Fruit fly (Drosophila melanogaster) whole organism, pupa: ENCODE measurements around the gene CG9331.

Source experiments
- CG10348 ChIP-seq: fragments of 200-800 bp; sonication (Bioruptor generic); IDR thresholded peaks from 2 replicates; pipeline ENCODE4 v1.3.6; 2022; ENCODE audit warnings: missing biosample characterization, missing genetic modification characterization
- CG14655 ChIP-seq: fragments of 200-800 bp; sonication (Bioruptor generic); optimal IDR thresholded peaks from 3 replicates; lab custom pipeline; 2017; ENCODE audit warnings: mild to moderate bottlenecking, missing biosample characterization, missing genetic modification reagents, missing genetic modification characterization
- CG15710 ChIP-seq: fragments of 200-800 bp; sonication (Bioruptor generic); optimal IDR thresholded peaks from 2 replicates; lab custom pipeline; 2018; ENCODE audit warnings: missing biosample characterization, mild to moderate bottlenecking, missing genetic modification characterization, moderate library complexity
- Pif1A ChIP-seq: fragments of 200-800 bp; sonication (Bioruptor generic); optimal IDR thresholded peaks from 3 replicates; lab custom pipeline; 2016; ENCODE audit warnings: missing biosample characterization, missing genetic modification characterization

DNA sequence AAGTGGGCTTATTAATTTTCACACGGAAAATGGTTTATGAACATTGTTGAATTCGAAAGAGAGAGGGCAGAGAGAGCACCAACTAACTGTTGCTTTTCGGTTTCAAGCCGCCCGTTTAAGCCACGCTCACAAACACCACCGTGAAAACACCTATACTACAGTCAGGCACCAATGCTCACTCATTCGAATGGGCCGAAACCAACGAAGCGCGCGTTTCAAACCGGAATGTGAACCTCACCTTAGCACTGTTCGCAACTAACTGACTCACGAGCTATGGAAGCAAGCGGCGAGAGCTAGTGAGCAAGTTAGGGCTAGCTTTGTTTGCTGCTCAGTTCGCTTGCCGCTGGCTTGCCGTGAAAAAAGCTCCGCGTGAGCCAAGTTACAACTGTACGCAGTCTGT lies 28.7 kb upstream of the CG9331 start:
- TF ChIP-seq CG15710 (tag; lab: Kevin White, UChicago): no peak
- TF ChIP-seq Pif1A: peak; percentile 6
- no peak for TF ChIP-seq CG10348
- no peak for TF ChIP-seq CG14655
